Worm (Caenorhabditis elegans) whole organism, L3 larva: ENCODE measurements around the gene F54D12.8.
"Not testable (repeated sequence)": the region's sequence is repeated elsewhere in the genome, so short reads cannot be mapped to it uniquely, and the experiment has no call there.

ENCODE experiments used
- snpc-4 ChIP-seq: fragments of 150-350 bp; optimal IDR thresholded peaks from 2 replicates; lab custom pipeline; 2014; ENCODE audit warnings: missing biosample characterization, missing genetic modification characterization
- unc-62 ChIP-seq: fragments of 150-350 bp; sonication (generic microtip); optimal IDR thresholded peaks from 4 replicates; lab custom pipeline; 2014; ENCODE audit warnings: missing biosample characterization, missing genetic modification reagents, missing genetic modification characterization

- TF ChIP-seq unc-62 (GFP tag; lab: Kevin White, UChicago); snpc-4 (tag; lab: Kevin White, UChicago): not testable (repeated sequence)
These were observed 49.0 kb upstream of the F54D12.8 start, which contains the start of gene Y51H7C.12 for ce11 chrII:1446696-1447293.
